Worm (Caenorhabditis elegans) whole organism, mixed stage, embryonic: ENCODE measurements around the gene Y49F6B.14.

ENCODE experiments used
- ceh-43 ChIP-seq: fragments of 200-800 bp; sonication (Bioruptor generic); optimal IDR thresholded peaks from 2 replicates; lab custom pipeline; 2018; ENCODE audit warnings: mild to moderate bottlenecking, missing genetic modification characterization, moderate library complexity, missing compliant biosample characterization
- ceh-83 ChIP-seq: fragments of 200-800 bp; sonication (Bioruptor generic); optimal IDR thresholded peaks from 2 replicates; lab custom pipeline; 2018; ENCODE audit warnings: mild to moderate bottlenecking, missing genetic modification characterization, missing compliant biosample characterization
- cnd-1 ChIP-seq: fragments of 200-800 bp; sonication (Bioruptor generic); optimal IDR thresholded peaks from 2 replicates; lab custom pipeline; 2018; ENCODE audit warnings: mild to moderate bottlenecking, missing genetic modification characterization, missing compliant biosample characterization
- drap-1 ChIP-seq: fragments of 200-800 bp; sonication (Bioruptor generic); optimal IDR thresholded peaks from 3 replicates; lab custom pipeline; 2018; ENCODE audit warnings: mild to moderate bottlenecking, missing genetic modification characterization, missing compliant biosample characterization
- elt-1 ChIP-seq: sonication (generic microtip); optimal IDR thresholded peaks from 2 replicates; lab custom pipeline; 2017; ENCODE audit warnings: missing genetic modification characterization, mild to moderate bottlenecking, missing compliant biosample characterization, antibody characterized with exemption, moderate library complexity, borderline replicate concordance; ENCODE audit not compliant: insufficient read depth
- elt-3 ChIP-seq: fragments of 150-350 bp; optimal IDR thresholded peaks from 2 replicates; lab custom pipeline; 2014; ENCODE audit warnings: missing biosample characterization, missing genetic modification characterization
- flh-1 ChIP-seq: fragments of 200-800 bp; sonication (Bioruptor generic); optimal IDR thresholded peaks from 2 replicates; lab custom pipeline; 2018; ENCODE audit warnings: mild to moderate bottlenecking, missing genetic modification characterization, moderate library complexity, missing compliant biosample characterization
- ham-2 ChIP-seq: fragments of 200-800 bp; sonication (Bioruptor generic); optimal IDR thresholded peaks from 2 replicates; lab custom pipeline; 2018; ENCODE audit warnings: mild to moderate bottlenecking, missing genetic modification characterization, missing compliant biosample characterization
- lin-13 ChIP-seq: fragments of 150-350 bp; optimal IDR thresholded peaks from 2 replicates; lab custom pipeline; 2014; ENCODE audit warnings: missing biosample characterization, missing genetic modification characterization
- lin-32 ChIP-seq: fragments of 200-800 bp; sonication (Bioruptor generic); optimal IDR thresholded peaks from 2 replicates; lab custom pipeline; 2018; ENCODE audit warnings: mild to moderate bottlenecking, missing genetic modification characterization, missing compliant biosample characterization
- lsy-2 ChIP-seq: fragments of 150-350 bp; optimal IDR thresholded peaks from 2 replicates; lab custom pipeline; 2014; ENCODE audit warnings: missing biosample characterization, missing genetic modification characterization
- mab-5 ChIP-seq: fragments of 150-350 bp; optimal IDR thresholded peaks from 2 replicates; lab custom pipeline; 2014; ENCODE audit warnings: missing biosample characterization, missing genetic modification characterization
- mep-1 ChIP-seq: fragments of 150-350 bp; optimal IDR thresholded peaks from 2 replicates; lab custom pipeline; 2017; ENCODE audit warnings: missing biosample characterization, missing genetic modification reagents, missing genetic modification characterization, inconsistent platforms
- mls-2 ChIP-seq: sonication (generic microtip); optimal IDR thresholded peaks from 2 replicates; lab custom pipeline; 2016; ENCODE audit warnings: mild to moderate bottlenecking, missing genetic modification characterization, moderate library complexity, missing compliant biosample characterization
- nhr-12 ChIP-seq: fragments of 150-350 bp; optimal IDR thresholded peaks from 2 replicates; lab custom pipeline; 2014; ENCODE audit warnings: missing biosample characterization, missing genetic modification characterization
- nhr-2 ChIP-seq: fragments of 150-350 bp; optimal IDR thresholded peaks from 2 replicates; lab custom pipeline; 2014; ENCODE audit warnings: missing biosample characterization, missing genetic modification characterization
- nhr-28 ChIP-seq: fragments of 150-350 bp; optimal IDR thresholded peaks from 2 replicates; lab custom pipeline; 2014; ENCODE audit warnings: missing biosample characterization, missing genetic modification characterization
- nhr-76 ChIP-seq: sonication (generic microtip); optimal IDR thresholded peaks from 2 replicates; lab custom pipeline; 2017; ENCODE audit warnings: missing biosample characterization, missing genetic modification characterization
- snpc-4 ChIP-seq: fragments of 150-350 bp; optimal IDR thresholded peaks from 2 replicates; lab custom pipeline; 2014; ENCODE audit warnings: missing biosample characterization, missing genetic modification characterization
- sptf-1 ChIP-seq: sonication (generic microtip); optimal IDR thresholded peaks from 2 replicates; lab custom pipeline; 2017; ENCODE audit warnings: mild to moderate bottlenecking, missing genetic modification characterization, moderate library complexity, missing compliant biosample characterization
- tbx-8 ChIP-seq: fragments of 200-800 bp; sonication (Bioruptor generic); optimal IDR thresholded peaks from 2 replicates; lab custom pipeline; 2018; ENCODE audit warnings: mild to moderate bottlenecking, missing genetic modification characterization, moderate library complexity, missing compliant biosample characterization
- unc-120 ChIP-seq: sonication (generic microtip); optimal IDR thresholded peaks from 2 replicates; lab custom pipeline; 2017; ENCODE audit warnings: missing genetic modification characterization, missing compliant biosample characterization; ENCODE audit not compliant: poor library complexity, severe bottlenecking
- unc-39 ChIP-seq: fragments of 150-350 bp; optimal IDR thresholded peaks from 2 replicates; lab custom pipeline; 2014; ENCODE audit warnings: missing biosample characterization, missing genetic modification characterization
- unc-62 ChIP-seq: fragments of 150-350 bp; optimal IDR thresholded peaks from 2 replicates; lab custom pipeline; 2014; ENCODE audit warnings: missing biosample characterization, missing genetic modification reagents, missing genetic modification characterization
- zip-8 ChIP-seq: fragments of 150-350 bp; optimal IDR thresholded peaks from 2 replicates; lab custom pipeline; 2014; ENCODE audit warnings: missing biosample characterization, missing genetic modification characterization
- ztf-11 ChIP-seq: fragments of 150-350 bp; optimal IDR thresholded peaks from 2 replicates; lab custom pipeline; 2014; ENCODE audit warnings: missing biosample characterization, missing genetic modification characterization

Gene Y49F6B.14

DNA sequence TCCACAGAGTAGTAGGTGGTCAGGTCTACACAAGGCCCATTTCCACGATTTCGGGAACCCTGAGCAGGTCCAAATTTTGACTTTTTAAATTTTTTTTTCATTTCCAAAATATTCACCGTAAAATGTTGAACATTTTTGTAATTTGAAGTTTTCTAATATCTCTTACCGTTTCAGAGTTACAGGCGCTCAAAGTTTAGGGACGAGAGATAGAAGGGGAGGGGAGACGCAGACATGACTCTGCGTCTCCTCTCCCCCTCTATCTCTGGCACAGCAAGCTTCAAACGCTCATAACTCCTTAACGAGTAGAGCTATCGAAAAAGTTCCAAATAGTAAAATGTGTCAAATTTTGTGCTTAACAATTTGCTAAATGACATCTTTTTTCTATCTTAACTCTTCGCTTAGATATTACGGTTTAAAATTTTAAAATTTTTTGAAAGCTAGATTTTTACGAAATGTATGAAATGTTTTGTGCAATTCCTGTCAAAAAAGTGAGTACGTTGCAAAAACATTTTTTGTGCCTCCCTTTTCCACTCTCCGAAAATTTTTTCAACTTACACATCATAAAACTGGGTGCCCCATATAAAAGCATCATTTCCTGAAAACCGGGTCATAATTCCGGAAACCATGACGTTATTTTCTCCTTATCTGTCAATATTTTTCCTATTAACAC lies at the start of gene Y49F6B.14, which contains the start of gene clec-125:
TSS of gene Y49F6B.14 (minus strand) at position 101 of the 670 bp plus-strand sequence.
TSS of gene clec-125 (plus strand) at position 620 of the 670 bp plus-strand sequence.
- no peak for TF ChIP-seq nhr-76
- TF ChIP-seq elt-3, result no peak
- TF ChIP-seq mab-5 (tag; lab: Kevin White, UChicago), result no peak
- TF ChIP-seq lsy-2 (tag; lab: Kevin White, UChicago), result no peak
- no peak for TF ChIP-seq flh-1 (GFP tag; lab: Kevin White, UChicago)
- TF ChIP-seq mep-1 (tag; lab: Kevin White, UChicago), result no peak
- TF ChIP-seq unc-39 (tag; lab: Kevin White, UChicago), result no peak
- no peak for TF ChIP-seq elt-1 (tag; lab: Kevin White, UChicago)

DNA sequence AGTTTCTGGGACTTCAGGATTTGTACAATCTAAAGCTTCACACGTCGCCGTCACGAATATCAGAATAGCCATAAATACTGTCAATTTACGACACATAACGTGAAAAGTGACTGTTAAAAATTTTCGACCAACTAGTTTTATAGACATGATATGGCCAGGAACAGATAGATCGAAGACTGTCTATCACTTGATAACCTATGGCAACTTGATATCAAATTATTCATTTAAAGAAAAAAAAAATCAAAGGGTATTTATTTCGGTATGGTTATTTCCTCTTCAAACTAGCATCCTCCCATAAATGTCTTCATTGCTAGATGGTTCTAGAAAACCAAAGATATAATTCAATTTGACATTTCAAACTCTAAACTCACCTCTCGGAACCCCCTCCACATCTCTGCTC lies 47.1 kb upstream of the Y49F6B.14 start, which contains the start of gene W10G11.3:
TSS of gene W10G11.3 (minus strand) at position 101 of the 400 bp plus-strand sequence.
- no peak for TF ChIP-seq elt-3
- no peak for TF ChIP-seq tbx-8 (GFP tag; lab: Kevin White, UChicago)
- no peak for TF ChIP-seq lsy-2 (tag; lab: Kevin White, UChicago)
- TF ChIP-seq ham-2 (GFP tag; lab: Kevin White, UChicago), result no peak
- TF ChIP-seq unc-62, result no peak

DNA sequence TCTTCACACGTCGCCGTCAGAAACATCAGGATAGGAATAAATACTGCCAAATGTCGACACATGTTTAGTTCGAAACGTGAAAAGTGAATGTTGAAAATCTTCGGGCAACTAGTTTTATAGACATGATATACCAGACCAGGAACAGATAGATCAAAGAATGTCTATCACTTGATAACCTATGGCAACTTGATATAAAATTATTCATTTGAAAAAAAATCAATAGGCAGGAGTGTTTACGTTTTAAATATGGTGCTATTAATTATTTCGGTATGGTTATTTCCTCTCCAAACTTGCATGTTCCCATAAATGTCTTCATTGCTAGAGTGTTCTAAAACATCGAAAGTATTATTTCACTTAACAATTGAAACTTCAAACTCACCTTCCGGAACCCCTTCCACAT lies 46.3 kb upstream of the Y49F6B.14 start, which contains the start of gene W10G11.2:
TSS of gene W10G11.2 (minus strand) at position 101 of the 400 bp plus-strand sequence.
- TF ChIP-seq drap-1 (GFP tag; lab: Kevin White, UChicago) (no peak), snpc-4 (tag; lab: Kevin White, UChicago) (no peak), lsy-2 (tag; lab: Kevin White, UChicago) (no peak), unc-39 (tag; lab: Kevin White, UChicago) (no peak), unc-62 (no peak), mep-1 (tag; lab: Kevin White, UChicago) (no peak), nhr-28 (tag; lab: Kevin White, UChicago) (no peak), lin-13 (tag; lab: Kevin White, UChicago) (no peak), cnd-1 (no peak), mls-2 (tag; lab: Kevin White, UChicago) (no peak), zip-8 (no peak), ham-2 (GFP tag; lab: Kevin White, UChicago) (no peak), nhr-2 (tag; lab: Kevin White, UChicago) (no peak), ztf-11 (tag; lab: Kevin White, UChicago) (no peak), unc-120 (tag; lab: Kevin White, UChicago) (no peak), nhr-12 (tag; lab: Kevin White, UChicago) (no peak)

DNA sequence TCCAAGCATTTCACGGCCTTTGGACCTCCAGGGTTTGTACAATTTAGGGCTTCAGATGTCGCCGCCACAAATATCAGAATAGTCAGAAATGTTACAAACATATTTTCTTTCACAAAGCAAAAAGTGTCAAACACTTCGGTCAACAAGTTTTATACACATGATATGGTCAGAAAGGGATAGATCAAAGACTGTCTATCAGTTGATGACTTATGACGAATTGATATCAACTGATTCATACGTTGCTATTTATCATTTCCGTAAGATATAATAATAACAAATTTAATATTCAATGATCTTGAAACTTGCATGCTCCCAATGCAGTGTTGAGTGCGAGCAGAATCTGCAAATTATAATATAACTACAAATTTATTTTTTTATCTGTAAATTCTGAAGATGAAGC lies 45.3 kb upstream of the Y49F6B.14 start, which contains the start of gene W10G11.1:
TSS of gene W10G11.1 (minus strand) at position 101 of the 400 bp plus-strand sequence.
- TF ChIP-seq nhr-76 (no peak), flh-1 (GFP tag; lab: Kevin White, UChicago) (no peak), ceh-43 (no peak), nhr-12 (tag; lab: Kevin White, UChicago) (no peak)

DNA sequence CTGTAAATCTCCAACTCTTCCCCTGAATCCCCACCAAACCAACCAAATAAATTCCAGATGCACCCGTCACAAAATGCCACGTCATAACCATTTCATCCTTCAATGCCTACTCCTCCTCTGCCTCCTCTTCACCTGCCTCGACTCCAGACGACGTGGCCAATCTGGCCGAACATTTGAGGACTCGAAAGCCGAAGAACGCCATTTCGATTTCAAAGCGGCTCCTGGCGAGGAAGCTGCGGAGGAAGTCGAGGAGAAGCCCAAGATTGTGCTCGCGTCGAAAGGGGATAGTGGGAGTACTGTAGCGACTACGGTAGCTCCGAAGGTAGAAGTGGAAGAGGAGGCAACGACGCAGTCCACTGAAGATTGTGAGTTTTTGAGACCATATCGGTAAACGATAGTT lies 42.1 kb upstream of the Y49F6B.14 start, which contains the start of gene lgc-45:
TSS of gene lgc-45 (plus strand) at position 56 of the 400 bp plus-strand sequence.
- no peak for TF ChIP-seq lin-13 (tag; lab: Kevin White, UChicago)
- no peak for TF ChIP-seq unc-62
- TF ChIP-seq lsy-2 (tag; lab: Kevin White, UChicago), result no peak
- TF ChIP-seq ceh-83 (GFP tag; lab: Kevin White, UChicago), result no peak
- TF ChIP-seq tbx-8 (GFP tag; lab: Kevin White, UChicago), result no peak
- no peak for TF ChIP-seq elt-1 (tag; lab: Kevin White, UChicago)
- no peak for TF ChIP-seq unc-39 (tag; lab: Kevin White, UChicago)
- no peak for TF ChIP-seq elt-3
- TF ChIP-seq zip-8, result no peak

DNA sequence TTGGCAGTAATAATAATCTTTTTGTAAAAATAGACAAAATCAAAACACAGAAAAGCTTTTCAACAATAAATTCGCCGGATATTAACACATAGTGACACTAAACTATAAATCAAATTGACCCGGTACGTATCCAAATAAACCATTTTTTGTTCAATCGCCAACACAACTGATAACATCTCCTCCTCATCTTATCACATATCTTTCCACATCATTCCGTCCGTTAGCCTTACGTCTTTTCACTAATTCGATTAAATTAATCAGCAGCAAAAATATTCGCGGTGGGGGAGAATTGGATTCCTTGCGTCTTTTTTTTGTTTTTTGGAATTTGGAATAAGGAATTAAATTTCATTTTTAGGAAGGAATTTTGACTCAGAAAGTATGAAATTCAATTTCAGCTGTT lies 41.3 kb upstream of the Y49F6B.14 start:
- TF ChIP-seq lin-32, result no peak
- TF ChIP-seq sptf-1 (tag; lab: Kevin White, UChicago), result no peak
- no peak for TF ChIP-seq lin-13 (tag; lab: Kevin White, UChicago)
- no peak for TF ChIP-seq unc-120 (tag; lab: Kevin White, UChicago)
- no peak for TF ChIP-seq mab-5 (tag; lab: Kevin White, UChicago)
- TF ChIP-seq lsy-2 (tag; lab: Kevin White, UChicago), result no peak
- TF ChIP-seq elt-3, result no peak
- no peak for TF ChIP-seq ceh-83 (GFP tag; lab: Kevin White, UChicago)
- TF ChIP-seq flh-1 (GFP tag; lab: Kevin White, UChicago), result no peak
